Fruit fly (Drosophila melanogaster): ENCODE data around the gene CG12541.
A peak's percentile ranks its signal among the peaks of the same experiment; 100 is the strongest.

The CG12541 gene

dm6 chrX:7097071-7097858 lies 31.4 kb upstream of the CG12541 start (continued):
- TF ChIP-seq sna (GFP tag; IDR thresholded peaks at IDR 0.05; ENCODE audit: partially characterized antibody), result 0 out of 2 replicates have a peak, but pooled peaks have one; percentile 20
- TF ChIP-seq CG1233 (GFP tag; optimal IDR thresholded peaks at IDR 0.05), result no peak
- peak; percentile 25 for TF ChIP-seq CG15479 (GFP tag; optimal IDR thresholded peaks at IDR 0.05)
- TF ChIP-seq CG10147 (GFP tag; optimal IDR thresholded peaks at IDR 0.05), result no peak
- no peak for TF ChIP-seq CG10959 (GFP tag; IDR thresholded peaks at IDR 0.05)
- TF ChIP-seq CG33213 (GFP tag; optimal IDR thresholded peaks at IDR 0.05), result no peak
- TF ChIP-seq CG1792 (GFP tag; optimal IDR thresholded peaks at IDR 0.05), result no peak
- TF ChIP-seq fru (optimal IDR thresholded peaks at IDR 0.05), result peak; percentile 20
- no peak for TF ChIP-seq peb (GFP tag; IDR thresholded peaks at IDR 0.05)
- no peak for TF ChIP-seq Six4 (GFP tag; optimal IDR thresholded peaks at IDR 0.05)
- no peak for TF ChIP-seq CG2129 (GFP tag; IDR thresholded peaks at IDR 0.05; ENCODE audit: partially characterized antibody)
- no peak for TF ChIP-seq CG11504 (tag; optimal IDR thresholded peaks at IDR 0.05)
- no peak for TF ChIP-seq Taf1 (GFP tag; IDR thresholded peaks at IDR 0.05)
- no peak for TF ChIP-seq unpg (GFP tag; optimal IDR thresholded peaks at IDR 0.05)
- TF ChIP-seq pfk (GFP tag; optimal IDR thresholded peaks at IDR 0.05), result no peak
- no peak for TF ChIP-seq CG1529 (GFP tag; optimal IDR thresholded peaks at IDR 0.05)
- TF ChIP-seq Lpt (GFP tag; optimal IDR thresholded peaks at IDR 0.05), result no peak
- TF ChIP-seq Sry-δ (GFP tag; optimal IDR thresholded peaks at IDR 0.05), result peak; percentile 16
- TF ChIP-seq CG14965 (GFP tag; optimal IDR thresholded peaks at IDR 0.05; ENCODE audit: borderline replicate concordance), result no peak
- no peak for TF ChIP-seq CG31441 (GFP tag; IDR thresholded peaks at IDR 0.05)
- no peak for TF ChIP-seq CG9609 (GFP tag; optimal IDR thresholded peaks at IDR 0.05)
- no peak for TF ChIP-seq NC2α (GFP tag; optimal IDR thresholded peaks at IDR 0.05)
- 0 out of 2 replicates have a peak, but pooled peaks have one; percentile 49 for TF ChIP-seq chm (GFP tag; IDR thresholded peaks at IDR 0.05)
- TF ChIP-seq NFAT (GFP tag; IDR thresholded peaks at IDR 0.05), result no peak
- peak; percentile 88 for TF ChIP-seq cg (GFP tag; optimal IDR thresholded peaks at IDR 0.05)
- no peak for TF ChIP-seq so (GFP tag; IDR thresholded peaks at IDR 0.05)
- no peak for TF ChIP-seq hb (GFP tag; IDR thresholded peaks at IDR 0.05; ENCODE audit: partially characterized antibody)
- no peak for TF ChIP-seq CG4424 (GFP tag; optimal IDR thresholded peaks at IDR 0.05)
- TF ChIP-seq CG3847 (GFP tag; IDR thresholded peaks at IDR 0.05), result no peak
- peak; percentile 26 for TF ChIP-seq nerfin-1 (tag; optimal IDR thresholded peaks at IDR 0.05)
- no peak for TF ChIP-seq CG7271 (tag; optimal IDR thresholded peaks at IDR 0.05)
- no peak for TF ChIP-seq oc (tag; optimal IDR thresholded peaks at IDR 0.05)
- no peak for TF ChIP-seq pan (optimal IDR thresholded peaks at IDR 0.05)
- TF ChIP-seq pan (GFP tag; optimal IDR thresholded peaks at IDR 0.05 in 1 of 2, IDR thresholded peaks at IDR 0.05 in 1 of 2), result no peak
- TF ChIP-seq CG15696 (tag; optimal IDR thresholded peaks at IDR 0.05), result no peak
- TF ChIP-seq CG2199 (GFP tag; IDR thresholded peaks at IDR 0.05), result no peak

- TF ChIP-seq NfI (GFP tag; optimal IDR thresholded peaks at IDR 0.05) (peak; percentile 88), Adf1 (GFP tag; IDR thresholded peaks at IDR 0.05) (peak; percentile 53), CG9609 (GFP tag; optimal IDR thresholded peaks at IDR 0.05) (peak; percentile 68), CG2199 (GFP tag; IDR thresholded peaks at IDR 0.05) (peak; percentile 57; the same call in 1 of the 3 replicates), Spps (tag; optimal IDR thresholded peaks at IDR 0.05) (peak; percentile 61), dm (GFP tag; optimal IDR thresholded peaks at IDR 0.05) (peak; percentile 55), CG7556 (GFP tag; optimal IDR thresholded peaks at IDR 0.05) (peak; percentile 85), Doc2 (GFP tag; IDR thresholded peaks at IDR 0.05) (peak; percentile 15; the same call in 1 of the 2 replicates), Hand (GFP tag; optimal IDR thresholded peaks at IDR 0.05) (peak; percentile 84), CG34224 (GFP tag; IDR thresholded peaks at IDR 0.05; ENCODE audit: partially characterized antibody) (0 out of 3 replicates have a peak, but pooled peaks have one; percentile 9), aop (GFP tag; IDR thresholded peaks at IDR 0.05) (peak; percentile 57; the same call in 1 of the 2 replicates), E2f2 (GFP tag; IDR thresholded peaks at IDR 0.05) (peak; percentile 54), bcd (GFP tag; optimal IDR thresholded peaks at IDR 0.05) (peak; percentile 79), Hr39 (optimal IDR thresholded peaks at IDR 0.05) (no peak), TFAM (GFP tag; optimal IDR thresholded peaks at IDR 0.05) (peak; percentile 2), CG15601 (tag; optimal IDR thresholded peaks at IDR 0.05) (peak; percentile 76), CG16863 (GFP tag; optimal IDR thresholded peaks at IDR 0.05) (peak; percentile 75)
These were observed 30.7 kb upstream of the CG12541 start for dm6 chrX:7096495-7096995.

Measured in whole organism, embryonic.